Fruit fly (Drosophila melanogaster) whole organism, embryonic: ENCODE results near the gene morgue.

Experiments used
- ATbp ChIP-seq: fragments of 200-800 bp; sonication (Bioruptor generic); optimal IDR thresholded peaks from 2 replicates; lab custom pipeline; 2017; ENCODE audit warnings: missing biosample characterization, mild to moderate bottlenecking, missing genetic modification characterization, missing genetic modification reagents
- B-H2 ChIP-seq: fragments of 200-800 bp; sonication (Bioruptor generic); optimal IDR thresholded peaks from 2 replicates; lab custom pipeline; 2018; ENCODE audit warnings: missing biosample characterization, mild to moderate bottlenecking, missing genetic modification characterization
- CG10147 ChIP-seq: fragments of 200-800 bp; sonication (Bioruptor generic); optimal IDR thresholded peaks from 2 replicates; lab custom pipeline; 2019; ENCODE audit warnings: missing biosample characterization, mild to moderate bottlenecking, missing genetic modification characterization, moderate library complexity
- CG10209 ChIP-seq: fragments of 200-800 bp; sonication (Bioruptor generic); optimal IDR thresholded peaks from 3 replicates; lab custom pipeline; 2017; ENCODE audit warnings: missing biosample characterization, mild to moderate bottlenecking, missing genetic modification characterization, missing genetic modification reagents
- CG11560 ChIP-seq: fragments of 200-800 bp; sonication (Bioruptor generic); IDR thresholded peaks from 3 replicates; pipeline ENCODE4 v1.3.6; 2022; ENCODE audit warnings: missing biosample characterization, missing genetic modification characterization
- CG12391 ChIP-seq: fragments of 200-800 bp; sonication (Bioruptor generic); optimal IDR thresholded peaks from 3 replicates; lab custom pipeline; 2018; ENCODE audit warnings: missing biosample characterization, mild to moderate bottlenecking, missing genetic modification characterization, moderate library complexity
- CG14014 ChIP-seq: fragments of 200-800 bp; sonication (Bioruptor generic); IDR thresholded peaks from 2 replicates; pipeline ENCODE4 v1.3.6; 2022; ENCODE audit warnings: missing biosample characterization, missing genetic modification characterization
- CG2120 ChIP-seq: fragments of 200-800 bp; sonication (Bioruptor generic); optimal IDR thresholded peaks from 3 replicates; lab custom pipeline; 2016; ENCODE audit warnings: missing biosample characterization, missing genetic modification characterization
- CG31441 ChIP-seq: fragments of 200-800 bp; sonication (Bioruptor generic); IDR thresholded peaks from 2 replicates; pipeline ENCODE4 v1.3.6; 2022; ENCODE audit warnings: missing biosample characterization, missing genetic modification characterization
- CG32532 ChIP-seq: fragments of 200-800 bp; sonication (Bioruptor generic); IDR thresholded peaks from 2 replicates; pipeline ENCODE4 v1.3.6; 2022; ENCODE audit warnings: missing biosample characterization, missing genetic modification characterization
- CG3281 ChIP-seq: fragments of 200-800 bp; sonication (Bioruptor generic); optimal IDR thresholded peaks from 3 replicates; lab custom pipeline; 2017; ENCODE audit warnings: missing biosample characterization, mild to moderate bottlenecking, missing genetic modification characterization
- CG34376 ChIP-seq: fragments of 200-800 bp; sonication (Bioruptor generic); optimal IDR thresholded peaks from 2 replicates; lab custom pipeline; 2018; ENCODE audit warnings: missing biosample characterization, mild to moderate bottlenecking, missing genetic modification characterization
- CG34422 ChIP-seq: fragments of 200-800 bp; sonication (Bioruptor generic); IDR thresholded peaks from 3 replicates; pipeline ENCODE4 v1.3.6; 2022; ENCODE audit warnings: missing biosample characterization, missing genetic modification characterization
- CG3847 ChIP-seq: fragments of 200-800 bp; sonication (Bioruptor generic); IDR thresholded peaks from 2 replicates; pipeline ENCODE4 v1.3.6; 2022; ENCODE audit warnings: missing biosample characterization, missing genetic modification characterization
- CG4730 ChIP-seq: fragments of 200-800 bp; sonication (Bioruptor generic); IDR thresholded peaks from 2 replicates; pipeline ENCODE4 v1.3.6; 2022; ENCODE audit warnings: missing biosample characterization, missing genetic modification characterization
- CG6854 ChIP-seq: fragments of 200-800 bp; sonication (Bioruptor generic); optimal IDR thresholded peaks from 3 replicates; lab custom pipeline; 2017; ENCODE audit warnings: missing biosample characterization, mild to moderate bottlenecking, missing genetic modification characterization
- CG7839 ChIP-seq: fragments of 200-800 bp; sonication (Bioruptor generic); optimal IDR thresholded peaks from 3 replicates; lab custom pipeline; 2018; ENCODE audit warnings: missing biosample characterization, mild to moderate bottlenecking, missing genetic modification characterization, moderate library complexity
- CG8281 ChIP-seq: fragments of 200-800 bp; sonication (Bioruptor generic); optimal IDR thresholded peaks from 2 replicates; lab custom pipeline; 2018; ENCODE audit warnings: missing biosample characterization, mild to moderate bottlenecking, missing genetic modification characterization, moderate library complexity
- CoRest ChIP-seq: fragments of 200-800 bp; sonication (Bioruptor generic); optimal IDR thresholded peaks from 3 replicates; lab custom pipeline; 2018; ENCODE audit warnings: missing biosample characterization, mild to moderate bottlenecking, missing genetic modification characterization, moderate library complexity
- Dbx ChIP-seq: fragments of 200-800 bp; sonication (Bioruptor generic); IDR thresholded peaks from 3 replicates; pipeline ENCODE4 v1.3.6; 2022; ENCODE audit warnings: missing biosample characterization, missing genetic modification characterization
- Deaf1 ChIP-seq: fragments of 200-800 bp; optimal IDR thresholded peaks from 3 replicates; lab custom pipeline; 2019; ENCODE audit warnings: missing biosample characterization, mild to moderate bottlenecking, missing genetic modification characterization, moderate library complexity
- Dref ChIP-seq: fragments of 200-800 bp; sonication (Bioruptor generic); IDR thresholded peaks from 2 replicates; pipeline ENCODE4 v1.3.6; 2022; ENCODE audit warnings: missing biosample characterization, missing genetic modification characterization
- E2f1 ChIP-seq: fragments of 200-800 bp; sonication (Bioruptor generic); IDR thresholded peaks from 2 replicates; pipeline ENCODE4 v1.3.6; 2022; ENCODE audit warnings: missing biosample characterization, missing genetic modification characterization
- ERR ChIP-seq: fragments of 200-800 bp; sonication (Bioruptor generic); optimal IDR thresholded peaks from 2 replicates; lab custom pipeline; 2016; ENCODE audit warnings: missing biosample characterization, missing genetic modification characterization
- Eip74EF ChIP-seq, 2 experiments: fragments of 200-800 bp in 1 of 2; fragments of >200 bp in 1 of 2; sonication (Bioruptor generic) in 1 of 2; optimal IDR thresholded peaks; 2 replicates each; lab custom pipeline; 2017 to 2019; ENCODE audit warnings: missing biosample characterization in 2 of 2, missing genetic modification characterization in 2 of 2, mild to moderate bottlenecking in 1 of 2, moderate library complexity in 1 of 2
- Ets97D ChIP-seq: fragments of 200-800 bp; sonication (Bioruptor generic); optimal IDR thresholded peaks from 3 replicates; lab custom pipeline; 2016; ENCODE audit warnings: missing biosample characterization, missing genetic modification characterization
- MBD-R2 ChIP-seq: fragments of 200-800 bp; sonication (Bioruptor generic); IDR thresholded peaks from 2 replicates; pipeline ENCODE4 v1.3.6; 2022; ENCODE audit warnings: missing biosample characterization, missing genetic modification characterization
- MESR4 ChIP-seq: fragments of 200-800 bp; sonication (Bioruptor generic); optimal IDR thresholded peaks from 2 replicates; lab custom pipeline; 2018; ENCODE audit warnings: missing biosample characterization, mild to moderate bottlenecking, missing genetic modification characterization, moderate library complexity
- Nf-YC ChIP-seq: fragments of 200-800 bp; optimal IDR thresholded peaks from 3 replicates; lab custom pipeline; 2019; ENCODE audit warnings: missing biosample characterization, mild to moderate bottlenecking, missing genetic modification characterization, moderate library complexity
- NfI ChIP-seq: fragments of 200-800 bp; sonication (Bioruptor generic); optimal IDR thresholded peaks from 3 replicates; lab custom pipeline; 2018; ENCODE audit warnings: missing biosample characterization, mild to moderate bottlenecking, missing genetic modification characterization, moderate library complexity
- Opbp ChIP-seq: fragments of 200-800 bp; sonication (Bioruptor generic); IDR thresholded peaks from 3 replicates; pipeline ENCODE4 v1.3.6; 2022; ENCODE audit warnings: missing biosample characterization, missing genetic modification characterization; ENCODE audit not compliant: partially characterized antibody
- PHDP ChIP-seq: fragments of 200-800 bp; sonication (Bioruptor generic); optimal IDR thresholded peaks from 3 replicates; lab custom pipeline; 2018; ENCODE audit warnings: missing biosample characterization, mild to moderate bottlenecking, missing genetic modification characterization, moderate library complexity
- Ptx1 ChIP-seq: fragments of 200-800 bp; sonication (Bioruptor generic); IDR thresholded peaks from 2 replicates; pipeline ENCODE4 v1.3.6; 2022; ENCODE audit warnings: missing biosample characterization, missing genetic modification characterization
- Xrp1 ChIP-seq: fragments of 200-800 bp; sonication (Bioruptor generic); IDR thresholded peaks from 2 replicates; pipeline ENCODE4 v1.3.6; 2022; ENCODE audit warnings: missing biosample characterization, missing genetic modification characterization
- YL-1 ChIP-seq: fragments of 200-800 bp; sonication (Bioruptor generic); optimal IDR thresholded peaks from 3 replicates; lab custom pipeline; 2017; ENCODE audit warnings: missing biosample characterization, mild to moderate bottlenecking, missing genetic modification characterization
- ash1 ChIP-seq: fragments of 200-800 bp; sonication (Bioruptor generic); optimal IDR thresholded peaks from 2 replicates; lab custom pipeline; 2018; ENCODE audit warnings: missing biosample characterization, mild to moderate bottlenecking, missing genetic modification characterization
- bbx ChIP-seq: fragments of 200-800 bp; sonication (Bioruptor generic); IDR thresholded peaks from 2 replicates; pipeline ENCODE4 v1.3.6; 2022; ENCODE audit warnings: missing biosample characterization, missing genetic modification characterization; ENCODE audit not compliant: partially characterized antibody
- ci ChIP-seq: fragments of 200-800 bp; sonication (Bioruptor generic); IDR thresholded peaks from 3 replicates; pipeline ENCODE4 v1.3.6; 2022; ENCODE audit warnings: missing biosample characterization, missing genetic modification characterization
- ewg ChIP-seq: fragments of 200-800 bp; sonication (Bioruptor generic); optimal IDR thresholded peaks from 3 replicates; lab custom pipeline; 2017; ENCODE audit warnings: mild to moderate bottlenecking, missing biosample characterization, missing genetic modification reagents, missing genetic modification characterization
- fd96Cb ChIP-seq: fragments of 200-800 bp; sonication (Bioruptor generic); optimal IDR thresholded peaks from 2 replicates; lab custom pipeline; 2018; ENCODE audit warnings: missing biosample characterization, mild to moderate bottlenecking, missing genetic modification characterization, moderate library complexity
- gfzf ChIP-seq: fragments of 200-800 bp; sonication (Bioruptor generic); optimal IDR thresholded peaks from 2 replicates; lab custom pipeline; 2016; ENCODE audit warnings: missing biosample characterization, mild to moderate bottlenecking, missing genetic modification characterization, moderate library complexity
- grau ChIP-seq: fragments of 200-800 bp; optimal IDR thresholded peaks from 3 replicates; lab custom pipeline; 2019; ENCODE audit warnings: missing biosample characterization, mild to moderate bottlenecking, missing genetic modification characterization, moderate library complexity
- jing ChIP-seq: fragments of 200-800 bp; sonication (Bioruptor generic); optimal IDR thresholded peaks from 2 replicates; lab custom pipeline; 2018; ENCODE audit warnings: missing biosample characterization, mild to moderate bottlenecking, missing genetic modification characterization
- lmd ChIP-seq: fragments of 200-800 bp; sonication (Bioruptor generic); IDR thresholded peaks from 2 replicates; pipeline ENCODE4 v1.3.6; 2022; ENCODE audit warnings: missing biosample characterization, missing genetic modification characterization
- pzg ChIP-seq: fragments of 200-800 bp; sonication (Bioruptor generic); optimal IDR thresholded peaks from 3 replicates; lab custom pipeline; 2018; ENCODE audit warnings: missing biosample characterization, mild to moderate bottlenecking, missing genetic modification characterization, moderate library complexity
- sens ChIP-seq: fragments of 200-800 bp; sonication (Bioruptor generic); peaks from one replicate; lab custom pipeline; 2016; ENCODE audit warnings: missing biosample characterization, missing genetic modification characterization
- slbo ChIP-seq: fragments of 200-800 bp; sonication (Bioruptor generic); IDR thresholded peaks from 2 replicates; pipeline ENCODE4 v1.3.6; 2022; ENCODE audit warnings: missing biosample characterization, missing genetic modification characterization
- sug ChIP-seq: fragments of 200-800 bp; optimal IDR thresholded peaks from 2 replicates; lab custom pipeline; 2019; ENCODE audit warnings: missing biosample characterization, mild to moderate bottlenecking, missing genetic modification characterization, moderate library complexity
- zfh1 ChIP-seq: fragments of 200-800 bp; sonication (Bioruptor generic); IDR thresholded peaks from 3 replicates; pipeline ENCODE4 v1.3.6; 2022; ENCODE audit warnings: missing biosample characterization, missing genetic modification characterization

Gene morgue

DNA sequence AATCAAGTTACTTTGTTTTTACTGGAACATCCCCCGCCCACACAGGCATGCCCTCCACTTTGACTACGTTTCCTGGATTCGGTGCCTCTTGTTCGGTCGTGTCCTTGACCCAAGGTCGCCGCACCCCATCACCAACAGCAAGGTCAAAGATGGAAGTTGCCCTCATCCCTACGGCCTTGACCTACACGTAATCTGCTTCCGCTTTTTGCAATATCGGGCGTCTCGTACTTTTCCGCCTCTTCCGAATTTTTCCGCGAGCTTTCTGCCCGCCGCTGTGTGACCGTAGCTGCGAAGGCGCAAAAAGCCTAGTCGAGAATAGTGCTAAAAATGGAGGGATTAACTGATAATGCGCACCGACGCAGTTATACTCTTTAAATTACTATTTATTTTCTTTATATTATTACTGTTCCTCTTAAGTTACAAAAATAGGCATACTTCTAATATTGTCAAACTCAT is 12.1 kb upstream of the morgue start, which contains the start of gene Gs1l (continued):
- TF ChIP-seq Ptx1 (GFP tag; lab: Robert Waterston, UW) (peak; percentile 48; the same call in 1 of the 2 replicates), Opbp (GFP tag; lab: Robert Waterston, UW) (0 out of 3 replicates have a peak, but pooled peaks have one; percentile 11), ERR (peak; percentile 88), CG8281 (no peak), Dbx (GFP tag; lab: Robert Waterston, UW) (peak; percentile 76; the same call in 2 of the 3 replicates), bbx (GFP tag; lab: Robert Waterston, UW) (peak; percentile 42; the same call in 1 of the 2 replicates), grau (peak; percentile 33), CG31441 (GFP tag; lab: Robert Waterston, UW) (0 out of 2 replicates have a peak, but pooled peaks have one; percentile 24), CG3281 (GFP tag; lab: Kevin White, UChicago) (no peak), slbo (GFP tag; lab: Robert Waterston, UW) (peak; percentile 47; the same call in 1 of the 2 replicates), CG2120 (GFP tag; lab: Kevin White, UChicago) (peak; percentile 24), CG32532 (GFP tag; lab: Robert Waterston, UW) (peak; percentile 33; the same call in 1 of the 2 replicates), sens (GFP tag; lab: Kevin White, UChicago) (peak; percentile 61), ci (GFP tag; lab: Robert Waterston, UW) (peak; percentile 47; the same call in 2 of the 3 replicates), CG10209 (no peak), CG11560 (tag; lab: Robert Waterston, UW) (no peak), Dref (GFP tag; lab: Robert Waterston, UW) (0 out of 2 replicates have a peak, but pooled peaks have one; percentile 28), NfI (peak; percentile 14), ewg (GFP tag; lab: Kevin White, UChicago) (no peak), MBD-R2 (GFP tag; lab: Robert Waterston, UW) (peak; percentile 86), CG34376 (GFP tag; lab: Kevin White, UChicago) (peak; percentile 36), CG7839 (peak; percentile 36), ash1 (no peak), CoRest (tag; lab: Kevin White, UChicago) (peak; percentile 23), CG14014 (peak; percentile 35; the same call in 1 of the 2 replicates), E2f1 (GFP tag; lab: Robert Waterston, UW) (peak; percentile 28; the same call in 1 of the 2 replicates), gfzf (GFP tag; lab: Kevin White, UChicago) (peak; percentile 75), Ets97D (GFP tag; lab: Kevin White, UChicago) (peak; percentile 5), zfh1 (no peak), Nf-YC (peak; percentile 22), CG34422 (peak; percentile 36; the same call in 1 of the 3 replicates), sug (tag; lab: Kevin White, UChicago) (peak; percentile 22), CG10147 (GFP tag; lab: Kevin White, UChicago) (peak; percentile 24), MESR4 (GFP tag; lab: Kevin White, UChicago) (peak; percentile 35), CG12391 (peak; percentile 22), ATbp (GFP tag; lab: Kevin White, UChicago) (no peak), YL-1 (GFP tag; lab: Kevin White, UChicago) (peak; percentile 18), fd96Cb (tag; lab: Kevin White, UChicago) (no peak), lmd (no peak; the same call in 1 of the 2 replicates), pzg (peak; percentile 55), Eip74EF (GFP tag; optimal IDR thresholded peaks at IDR 0.05; lab: Kevin White, UChicago) (peak in 1 of 2 experiments; percentile 68), Deaf1 (tag; lab: Kevin White, UChicago) (peak; percentile 23), CG6854 (GFP tag; lab: Kevin White, UChicago) (peak; percentile 18), Xrp1 (GFP tag; lab: Robert Waterston, UW) (peak; percentile 33; the same call in 1 of the 2 replicates), jing (GFP tag; lab: Kevin White, UChicago) (no peak), B-H2 (GFP tag; lab: Kevin White, UChicago) (peak; percentile 66), CG3847 (GFP tag; lab: Robert Waterston, UW) (peak; percentile 42; the same call in 1 of the 2 replicates), CG4730 (GFP tag; lab: Robert Waterston, UW) (no peak), PHDP (tag; lab: Kevin White, UChicago) (peak; percentile 30)
